Worm (Caenorhabditis elegans) whole organism, L4 larva: ENCODE measurements around the gene Y2H9A.4.

Experiments
- F10B5.3 ChIP-seq: sonication (generic microtip); optimal IDR thresholded peaks from 2 replicates; lab custom pipeline; 2016; ENCODE audit warnings: mild to moderate bottlenecking, missing genetic modification characterization, missing compliant biosample characterization
- F44E2.7 ChIP-seq: fragments of 200-800 bp; sonication (Bioruptor generic); IDR thresholded peaks from 2 replicates; pipeline ENCODE4 v2.1.2; 2022; ENCODE audit warnings: missing genetic modification characterization, missing compliant biosample characterization
- T20F7.1 ChIP-seq: fragments of 200-800 bp; sonication (Bioruptor generic); optimal IDR thresholded peaks from 2 replicates; lab custom pipeline; 2018; ENCODE audit warnings: mild to moderate bottlenecking, missing genetic modification characterization, missing compliant biosample characterization
- Y48G9A.11 ChIP-seq: fragments of 200-800 bp; sonication (Bioruptor generic); IDR thresholded peaks from 2 replicates; pipeline ENCODE4 v1.3.6; 2022; ENCODE audit warnings: missing genetic modification reagents, missing genetic modification characterization, missing compliant biosample characterization
- aha-1 ChIP-seq: fragments of 150-350 bp; peaks from one replicate; lab custom pipeline; 2014; ENCODE audit warnings: missing biosample characterization, missing genetic modification characterization
- aly-2 ChIP-seq: sonication (generic microtip); optimal IDR thresholded peaks from 2 replicates; lab custom pipeline; 2018; ENCODE audit warnings: missing biosample characterization, missing genetic modification characterization
- ama-1 ChIP-seq: fragments of 150-350 bp; optimal IDR thresholded peaks from 2 replicates; lab custom pipeline; 2014; ENCODE audit warnings: inconsistent platforms, mixed read lengths
- attf-4 ChIP-seq: sonication (generic microtip); optimal IDR thresholded peaks from 3 replicates; lab custom pipeline; 2017; ENCODE audit warnings: missing biosample characterization, missing genetic modification characterization
- ceh-20 ChIP-seq: fragments of 200-800 bp; sonication (Bioruptor generic); IDR thresholded peaks from 2 replicates; pipeline ENCODE4 v1.3.6; 2022; ENCODE audit warnings: missing genetic modification reagents, missing genetic modification characterization, missing compliant biosample characterization
- ceh-32 ChIP-seq: sonication (generic microtip); optimal IDR thresholded peaks from 2 replicates; lab custom pipeline; 2016; ENCODE audit warnings: mild to moderate bottlenecking, missing genetic modification characterization, missing compliant biosample characterization; ENCODE audit not compliant: poor library complexity
- ceh-62 ChIP-seq: sonication (generic microtip); optimal IDR thresholded peaks from 2 replicates; lab custom pipeline; 2017; ENCODE audit warnings: missing biosample characterization, missing genetic modification characterization
- ces-1 ChIP-seq: fragments of 150-350 bp; sonication (generic microtip); optimal IDR thresholded peaks from 4 replicates; lab custom pipeline; 2014; ENCODE audit warnings: missing biosample characterization, missing genetic modification reagents, missing genetic modification characterization
- ctbp-1 ChIP-seq: fragments of 200-800 bp; sonication (Bioruptor generic); IDR thresholded peaks from 2 replicates; pipeline ENCODE4 v1.3.6; 2022; ENCODE audit warnings: missing genetic modification reagents, missing genetic modification characterization, missing compliant biosample characterization
- daf-16 ChIP-seq, 3 experiments: sonication (generic microtip); optimal IDR thresholded peaks; 2 replicates each; lab custom pipeline; 2016 to 2017; ENCODE audit warnings: missing genetic modification characterization in 3 of 3, missing genetic modification reagents in 3 of 3, mild to moderate bottlenecking in 2 of 3, missing compliant biosample characterization in 2 of 3, missing biosample characterization in 1 of 3, moderate library complexity in 1 of 3
- dmd-6 ChIP-seq: fragments of 200-800 bp; sonication (Bioruptor generic); IDR thresholded peaks from 2 replicates; pipeline ENCODE4 v1.3.6; 2022; ENCODE audit warnings: missing genetic modification reagents, missing genetic modification characterization, missing compliant biosample characterization
- dmd-9 ChIP-seq: fragments of 200-800 bp; sonication (Bioruptor generic); IDR thresholded peaks from 2 replicates; pipeline ENCODE4 v1.3.6; 2022; ENCODE audit warnings: missing genetic modification reagents, missing genetic modification characterization, missing compliant biosample characterization
- dve-1 ChIP-seq: sonication (generic microtip); optimal IDR thresholded peaks from 2 replicates; lab custom pipeline; 2017; ENCODE audit warnings: antibody characterized with exemption, mild to moderate bottlenecking, missing genetic modification characterization, missing compliant biosample characterization; ENCODE audit not compliant: insufficient read depth
- egl-27 ChIP-seq: sonication (generic microtip); optimal IDR thresholded peaks from 3 replicates; lab custom pipeline; 2017; ENCODE audit warnings: missing biosample characterization, missing genetic modification reagents, missing genetic modification characterization
- fkh-10 ChIP-seq: fragments of 150-350 bp; optimal IDR thresholded peaks from 2 replicates; lab custom pipeline; 2014; ENCODE audit warnings: missing biosample characterization, missing genetic modification reagents, missing genetic modification characterization
- gei-8 ChIP-seq: fragments of 200-800 bp; sonication (Bioruptor generic); optimal IDR thresholded peaks from 2 replicates; lab custom pipeline; 2018; ENCODE audit warnings: mild to moderate bottlenecking, missing genetic modification characterization, missing compliant biosample characterization
- hmg-1.1 ChIP-seq: fragments of 200-800 bp; sonication (Bioruptor generic); IDR thresholded peaks from 2 replicates; pipeline ENCODE4 v1.3.6; 2022; ENCODE audit warnings: missing genetic modification reagents, missing genetic modification characterization, missing compliant biosample characterization
- lin-1 ChIP-seq: fragments of 200-800 bp; sonication (Bioruptor generic); IDR thresholded peaks from 2 replicates; pipeline ENCODE4 v1.3.6; 2022; ENCODE audit warnings: missing genetic modification reagents, missing genetic modification characterization, missing compliant biosample characterization
- lir-3 ChIP-seq: sonication (generic microtip); optimal IDR thresholded peaks from 2 replicates; lab custom pipeline; 2016; ENCODE audit warnings: mild to moderate bottlenecking, missing genetic modification characterization, missing compliant biosample characterization
- nhr-25 ChIP-seq: sonication (generic microtip); optimal IDR thresholded peaks from 2 replicates; lab custom pipeline; 2017; ENCODE audit warnings: missing genetic modification characterization, mild to moderate bottlenecking, missing compliant biosample characterization, antibody characterized with exemption, moderate library complexity, borderline replicate concordance; ENCODE audit not compliant: insufficient read depth
- nhr-28 ChIP-seq: fragments of 150-350 bp; optimal IDR thresholded peaks from 2 replicates; lab custom pipeline; 2014; ENCODE audit warnings: missing biosample characterization, missing genetic modification characterization
- nhr-77 ChIP-seq: fragments of 150-350 bp; optimal IDR thresholded peaks from 2 replicates; lab custom pipeline; 2014; ENCODE audit warnings: missing biosample characterization, missing genetic modification characterization
- pha-4 ChIP-seq, 2 experiments: fragments of 150-350 bp in 1 of 2; fragments of 200-800 bp in 1 of 2; sonication (Bioruptor generic) in 1 of 2; IDR thresholded peaks in 1 of 2; optimal IDR thresholded peaks in 1 of 2; 2 replicates each; pipeline versions ENCODE4 v1.3.6 to Lab custom; 2014 to 2022; ENCODE audit warnings: missing genetic modification characterization in 2 of 2, missing genetic modification reagents in 2 of 2, missing biosample characterization in 1 of 2, missing compliant biosample characterization in 1 of 2
- pqm-1 ChIP-seq: sonication (generic microtip); optimal IDR thresholded peaks from 2 replicates; lab custom pipeline; 2017; ENCODE audit warnings: missing biosample characterization, missing genetic modification characterization
- set-16 ChIP-seq: fragments of 200-800 bp; sonication (Bioruptor generic); IDR thresholded peaks from 2 replicates; pipeline ENCODE4 v1.3.6; 2022; ENCODE audit warnings: missing genetic modification reagents, missing genetic modification characterization, missing compliant biosample characterization
- unc-39 ChIP-seq: sonication (generic microtip); optimal IDR thresholded peaks from 2 replicates; lab custom pipeline; 2017; ENCODE audit warnings: missing biosample characterization, missing genetic modification characterization
- unc-62 ChIP-seq, 3 experiments: fragments of 150-350 bp in 1 of 3; sonication (generic microtip); optimal IDR thresholded peaks in 2 of 3; peaks in 1 of 3; 1 replicate in 1 of 3; 2 replicates in 2 of 3; lab custom pipeline; 2014 to 2017; ENCODE audit warnings: missing biosample characterization in 3 of 3, missing genetic modification characterization in 3 of 3, missing genetic modification reagents in 3 of 3, missing genotype in 1 of 3
- ztf-7 ChIP-seq: fragments of 150-350 bp; optimal IDR thresholded peaks from 2 replicates; lab custom pipeline; 2014; ENCODE audit warnings: missing biosample characterization, missing genetic modification characterization

Y2H9A.4 gene

DNA sequence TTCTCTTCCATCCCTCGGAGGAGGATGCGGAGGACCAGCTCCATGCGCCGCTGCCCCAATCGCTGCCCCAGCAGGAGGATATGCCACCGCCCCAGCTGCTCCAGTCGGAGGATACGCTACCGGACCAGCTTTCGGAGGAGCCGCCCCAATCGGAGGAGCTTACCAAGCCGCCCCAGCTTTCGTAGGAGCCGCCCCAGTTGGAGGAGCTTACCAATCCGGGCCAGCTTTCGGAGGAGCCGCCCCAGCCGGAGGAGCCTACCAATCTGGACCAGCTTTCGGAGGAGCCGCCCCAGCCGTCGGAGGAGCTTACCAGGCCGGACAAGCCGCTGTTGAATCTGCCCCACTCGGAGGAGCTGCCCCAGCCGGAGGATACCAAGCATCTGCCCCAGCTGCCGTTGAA, 30.2 kb upstream of the Y2H9A.4 start:
- TF ChIP-seq dmd-9 (GFP tag; lab: Robert Waterston, UW) = 0 out of 2 replicates have a peak, but pooled peaks have one; percentile 40
- 0 out of 2 replicates have a peak, but pooled peaks have one; percentile 43 for TF ChIP-seq hmg-1.1 (GFP tag; lab: Robert Waterston, UW)
- TF ChIP-seq pha-4 (GFP tag; IDR thresholded peaks at IDR 0.05; lab: Robert Waterston, UW) = peak; percentile 70; the same call in 1 of the 2 replicates
- no peak for TF ChIP-seq pha-4 (tag; optimal IDR thresholded peaks at IDR 0.05; lab: Kevin White, UChicago)
- no peak for TF ChIP-seq lin-1
- TF ChIP-seq unc-39 (tag; lab: Kevin White, UChicago) = no peak
- TF ChIP-seq ceh-20 (GFP tag; lab: Robert Waterston, UW) = no peak
- no peak for TF ChIP-seq ces-1 (GFP tag; lab: Kevin White, UChicago)
- TF ChIP-seq F44E2.7 (GFP tag; lab: Robert Waterston, UW) = no peak
- TF ChIP-seq set-16 (GFP tag; lab: Robert Waterston, UW) = peak; percentile 99
- TF ChIP-seq aly-2 (tag; lab: Kevin White, UChicago) = no peak
- no peak for TF ChIP-seq daf-16 (GFP tag; optimal IDR thresholded peaks at IDR 0.05; lab: Kevin White, UChicago)
- no peak for TF ChIP-seq daf-16 (tag; optimal IDR thresholded peaks at IDR 0.05; lab: Kevin White, UChicago)
- TF ChIP-seq ztf-7 (tag; lab: Kevin White, UChicago) = no peak
- no peak for TF ChIP-seq egl-27 (tag; lab: Kevin White, UChicago)
- peak; percentile 6 for TF ChIP-seq F10B5.3 (tag; lab: Kevin White, UChicago)
- 0 out of 2 replicates have a peak, but pooled peaks have one; percentile 20 for TF ChIP-seq ctbp-1 (GFP tag; lab: Robert Waterston, UW)
- peak; percentile 29 for TF ChIP-seq gei-8 (GFP tag; lab: Kevin White, UChicago)
- peak; percentile 89 for TF ChIP-seq aha-1
- no peak for TF ChIP-seq unc-62 (GFP tag; optimal IDR thresholded peaks at IDR 0.05 in 1 of 2; lab: Kevin White, UChicago)
- TF ChIP-seq unc-62 (tag; optimal IDR thresholded peaks at IDR 0.05; lab: Kevin White, UChicago) = no peak

DNA sequence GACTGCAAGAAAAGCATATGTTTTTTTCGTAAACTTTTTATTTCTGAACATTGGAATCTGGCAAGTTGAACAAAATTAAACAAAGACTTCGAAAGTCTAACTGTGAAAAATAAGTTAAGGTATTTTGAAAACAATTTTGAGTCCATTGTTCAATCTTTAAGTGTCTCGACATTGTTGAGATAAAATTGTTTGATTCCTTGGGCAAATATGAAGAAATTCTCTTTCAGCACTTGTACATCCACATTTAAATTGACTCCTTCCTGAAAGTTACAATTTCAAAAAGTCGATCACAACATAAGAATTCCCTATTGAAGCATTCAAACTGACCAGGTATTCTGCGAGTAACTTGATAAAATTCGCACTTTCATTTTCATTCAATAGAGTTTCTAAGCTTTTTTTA, 29.6 kb upstream of the Y2H9A.4 start:
- peak; percentile 59 for TF ChIP-seq aha-1
- no peak for TF ChIP-seq Y48G9A.11 (GFP tag; lab: Robert Waterston, UW)
- no peak for TF ChIP-seq dve-1
- peak; percentile 41 for TF ChIP-seq ama-1 (lab: Kevin White, UChicago)

DNA sequence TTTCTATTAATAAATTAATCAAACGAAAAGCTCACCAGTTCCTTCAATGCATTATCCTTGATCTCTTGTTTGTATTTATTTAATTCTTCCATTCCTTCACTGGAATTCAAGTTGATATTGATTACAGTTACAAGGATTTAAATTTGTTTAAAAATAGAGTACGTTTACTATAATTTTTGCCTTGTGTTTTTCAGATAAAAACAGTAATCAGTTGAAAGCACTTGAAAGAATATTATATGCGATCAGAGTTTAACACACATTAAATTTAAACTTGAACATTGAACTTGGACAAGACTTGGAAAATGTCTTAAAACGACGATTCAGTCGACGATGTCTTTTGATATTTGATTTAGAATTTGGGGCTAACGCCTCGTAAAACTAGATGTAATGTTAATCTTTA, 28.2 kb upstream of the Y2H9A.4 start, which contains the start of gene F53F1.6:
Gene F53F1.6, minus strand, starts transcription at position 101 of the 400 bp plus-strand sequence.
- no peak for TF ChIP-seq aha-1

DNA sequence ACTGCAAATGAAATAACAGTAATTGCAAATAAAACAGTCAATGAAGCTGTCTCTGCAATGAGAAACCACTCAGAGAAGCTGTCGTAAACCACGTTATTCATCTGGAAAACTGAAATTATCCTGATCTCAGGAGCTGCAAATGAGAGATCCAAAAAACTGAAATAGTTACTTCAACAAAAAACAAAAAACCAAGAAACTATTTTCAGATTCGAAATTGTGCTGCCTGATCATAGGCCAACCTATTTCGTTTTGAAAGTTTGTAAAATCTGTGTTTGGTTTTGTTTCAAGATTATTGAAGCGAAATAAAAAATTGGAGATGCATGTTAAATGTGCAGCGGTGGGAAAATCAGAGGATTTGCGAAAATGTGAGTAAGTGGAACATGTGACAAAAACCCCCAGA, 25.1 kb upstream of the Y2H9A.4 start, which contains the start of gene srv-8:
Gene srv-8, minus strand, starts transcription at position 101 of the 400 bp plus-strand sequence.
- no peak for TF ChIP-seq lir-3 (tag; lab: Kevin White, UChicago)
- no peak for TF ChIP-seq nhr-77 (tag; lab: Kevin White, UChicago)
- TF ChIP-seq attf-4 = no peak
- no peak for TF ChIP-seq fkh-10
- no peak for TF ChIP-seq nhr-25 (tag; lab: Kevin White, UChicago)
- TF ChIP-seq pqm-1 (tag; lab: Kevin White, UChicago) = no peak
- no peak for TF ChIP-seq ceh-32 (tag; lab: Kevin White, UChicago)
- TF ChIP-seq F44E2.7 (GFP tag; lab: Robert Waterston, UW) = no peak
- TF ChIP-seq, all 104 proteins: peak for 0

DNA sequence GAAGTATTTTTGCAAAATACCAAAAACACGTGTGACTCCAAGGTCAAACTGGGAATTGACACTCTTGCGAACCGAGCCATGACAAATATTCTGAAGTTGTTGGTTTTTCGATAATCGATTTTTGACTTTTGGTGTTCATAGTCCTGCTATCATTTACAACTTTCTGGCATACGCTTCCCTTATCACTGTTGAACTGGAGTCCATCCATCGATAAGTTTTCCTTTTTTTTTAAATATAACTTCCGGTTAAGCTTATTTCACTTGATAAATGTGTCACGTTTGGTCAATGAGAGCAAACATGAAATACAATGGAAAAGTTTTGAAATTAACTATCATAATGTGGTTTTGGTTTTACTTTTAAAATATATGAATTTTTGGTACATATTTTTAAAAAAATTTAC, 24.0 kb upstream of the Y2H9A.4 start:
- TF ChIP-seq nhr-77 (tag; lab: Kevin White, UChicago) (peak; percentile 37), nhr-28 (peak; percentile 59), dmd-6 (peak; percentile 80), pqm-1 (tag; lab: Kevin White, UChicago) (peak; percentile 99), ceh-62 (tag; lab: Kevin White, UChicago) (no peak), T20F7.1 (GFP tag; lab: Kevin White, UChicago) (peak; percentile 16)
